Worm (Caenorhabditis elegans) whole organism, early embryonic: ENCODE results near the gene mrps-21.

Source experiments
- aly-1 ChIP-seq: sonication (generic microtip); optimal IDR thresholded peaks from 2 replicates; lab custom pipeline; 2016; ENCODE audit warnings: missing genetic modification characterization, missing compliant biosample characterization
- ama-1 ChIP-seq: fragments of 150-350 bp; optimal IDR thresholded peaks from 2 replicates; lab custom pipeline; 2014
- ceh-13 ChIP-seq: fragments of 200-800 bp; sonication (Bioruptor generic); optimal IDR thresholded peaks from 2 replicates; lab custom pipeline; 2018; ENCODE audit warnings: mild to moderate bottlenecking, missing genetic modification characterization, missing compliant biosample characterization
- ceh-36 ChIP-seq: sonication (generic microtip); optimal IDR thresholded peaks from 2 replicates; lab custom pipeline; 2016; ENCODE audit warnings: missing genetic modification characterization, inconsistent platforms, missing compliant biosample characterization
- flt-1 ChIP-seq: fragments of 200-800 bp; sonication (Bioruptor generic); IDR thresholded peaks from 2 replicates; pipeline ENCODE4 v1.3.6; 2022; ENCODE audit warnings: missing genetic modification characterization, missing compliant biosample characterization
- hnd-1 ChIP-seq: sonication (generic microtip); optimal IDR thresholded peaks from 2 replicates; lab custom pipeline; 2016; ENCODE audit warnings: missing genetic modification characterization, missing compliant biosample characterization
- tbx-11 ChIP-seq: fragments of 200-800 bp; sonication (Bioruptor generic); IDR thresholded peaks from 2 replicates; pipeline ENCODE4 v1.3.6; 2022; ENCODE audit warnings: missing genetic modification characterization, missing compliant biosample characterization
- tbx-37 ChIP-seq: fragments of 200-800 bp; sonication (Bioruptor generic); conservative IDR thresholded peaks from 2 replicates; pipeline ENCODE4 v1.3.6; 2022; ENCODE audit warnings: missing genetic modification reagents, missing genetic modification characterization, missing compliant biosample characterization

ce11 chrIV:4678718-4679117 lies 19.4 kb upstream of the mrps-21 start, which contains the start of gene kin-36:
- TF ChIP-seq tbx-11 (GFP tag; lab: Robert Waterston, UW) (no peak), flt-1 (no peak), hnd-1 (tag; lab: Kevin White, UChicago) (no peak), ceh-13 (GFP tag; lab: Kevin White, UChicago) (no peak), aly-1 (no peak), ama-1 (lab: Kevin White, UChicago) (no peak), ceh-36 (tag; lab: Kevin White, UChicago) (no peak), tbx-37 (no peak)
